Worm (Caenorhabditis elegans): Measurements from ENCODE around the gene C02F12.8.

- no peak for TF ChIP-seq npax-4 (tag; optimal IDR thresholded peaks at IDR 0.05)
- no peak for TF ChIP-seq zip-5 (tag; optimal IDR thresholded peaks at IDR 0.05)
Measured at ce11 chrX:3706319-3706718, 13.3 kb upstream of the C02F12.8 start.

All from whole organism, late embryonic.